Fruit fly (Drosophila melanogaster) S2 (cell line): Measurements from ENCODE around the gene cl.

ENCODE experiments used
- CG8478 ChIP-seq: fragments of >200 bp; optimal IDR thresholded peaks from 2 replicates; lab custom pipeline; 2018
- CTCF ChIP-seq, 2 experiments: fragments of >200 bp; optimal IDR thresholded peaks; 2 replicates each; lab custom pipeline; 2018

DNA sequence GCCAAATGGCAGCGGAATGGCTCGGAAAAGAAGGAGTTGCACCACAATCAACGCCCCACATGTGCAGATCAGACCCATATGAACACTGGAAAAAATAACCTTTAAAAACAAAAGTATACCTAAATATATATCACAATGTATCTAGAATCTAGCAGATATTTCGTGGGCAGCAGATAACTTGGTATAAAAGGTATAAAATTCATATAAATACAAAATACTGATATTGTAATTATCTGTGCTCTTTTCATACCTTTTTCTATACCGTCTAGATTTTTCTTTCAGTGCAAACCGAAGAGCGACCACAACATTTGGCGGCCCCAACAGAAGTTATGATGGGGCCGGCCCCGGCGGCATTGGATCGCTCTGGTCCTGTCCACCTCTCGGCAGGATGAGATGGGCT, 18.6 kb upstream of the cl start:
- TF ChIP-seq CTCF (optimal IDR thresholded peaks at IDR 0.05; lab: Kevin White, UChicago) (no peak), CG8478 (lab: Kevin White, UChicago) (no peak)
